Fruit fly (Drosophila melanogaster): ENCODE results near the gene Sos.

Gene Sos

DNA sequence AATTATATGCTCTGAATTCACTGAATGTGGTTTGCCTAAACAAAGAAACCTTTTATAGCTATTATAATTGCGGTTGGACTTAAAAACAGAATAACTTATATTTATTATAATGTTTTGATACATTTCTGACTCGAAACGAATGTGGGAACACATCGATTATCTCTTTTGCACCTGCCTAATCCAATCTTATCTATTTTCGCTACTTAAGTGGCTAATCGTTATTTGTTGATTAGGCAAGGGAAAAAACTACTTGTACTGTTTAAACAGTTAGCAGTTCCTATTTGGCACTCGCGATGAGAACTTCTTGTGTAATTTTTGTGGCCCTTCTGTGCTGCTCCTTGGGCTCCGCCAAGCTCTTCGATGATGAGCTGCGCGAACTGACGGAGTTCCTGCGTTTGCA lies 35.5 kb downstream of the Sos start, which contains the start of gene CG7968:
Gene CG7968 (plus strand): TSS at position 276 of the 400 bp plus-strand sequence.
- TF ChIP-seq Dif (GFP tag; optimal IDR thresholded peaks at IDR 0.05; ENCODE audit: partially characterized antibody): no peak
- no peak for TF ChIP-seq lola (GFP tag; optimal IDR thresholded peaks at IDR 0.05)
- TF ChIP-seq jim (GFP tag; optimal IDR thresholded peaks at IDR 0.05): no peak
- TF ChIP-seq dl (GFP tag; optimal IDR thresholded peaks at IDR 0.05; ENCODE audit: insufficient read depth in 1 of 2, partially characterized antibody in 2 of 2): no peak
- TF ChIP-seq sv (GFP tag; optimal IDR thresholded peaks at IDR 0.05): no peak
- TF ChIP-seq GATAd (GFP tag; optimal IDR thresholded peaks at IDR 0.05): no peak
- TF ChIP-seq Vsx2 (GFP tag; optimal IDR thresholded peaks at IDR 0.05; ENCODE audit: partially characterized antibody): no peak
- TF ChIP-seq Rel (GFP tag; optimal IDR thresholded peaks at IDR 0.05): no peak
- no peak for TF ChIP-seq Rel (tag; optimal IDR thresholded peaks at IDR 0.05)
- TF ChIP-seq Mio (GFP tag; optimal IDR thresholded peaks at IDR 0.05): no peak
- TF ChIP-seq Jra (GFP tag; optimal IDR thresholded peaks at IDR 0.05): no peak
- no peak for TF ChIP-seq sage (GFP tag; optimal IDR thresholded peaks at IDR 0.05)
- no peak for TF ChIP-seq Hnf4 (GFP tag; optimal IDR thresholded peaks at IDR 0.05)
- TF ChIP-seq foxo (GFP tag; optimal IDR thresholded peaks at IDR 0.05): no peak
- no peak for TF ChIP-seq tai (GFP tag; optimal IDR thresholded peaks at IDR 0.05)
- no peak for TF ChIP-seq Myc (optimal IDR thresholded peaks at IDR 0.05)
- no peak for TF ChIP-seq dmrt93B (GFP tag; optimal IDR thresholded peaks at IDR 0.05)
- no peak for TF ChIP-seq CrebA (GFP tag; optimal IDR thresholded peaks at IDR 0.05; ENCODE audit: borderline replicate concordance)
- no peak for TF ChIP-seq CG9705 (GFP tag; optimal IDR thresholded peaks at IDR 0.05)
- TF ChIP-seq woc (GFP tag; optimal IDR thresholded peaks at IDR 0.05): no peak
- TF ChIP-seq h (GFP tag; optimal IDR thresholded peaks at IDR 0.05): no peak

DNA sequence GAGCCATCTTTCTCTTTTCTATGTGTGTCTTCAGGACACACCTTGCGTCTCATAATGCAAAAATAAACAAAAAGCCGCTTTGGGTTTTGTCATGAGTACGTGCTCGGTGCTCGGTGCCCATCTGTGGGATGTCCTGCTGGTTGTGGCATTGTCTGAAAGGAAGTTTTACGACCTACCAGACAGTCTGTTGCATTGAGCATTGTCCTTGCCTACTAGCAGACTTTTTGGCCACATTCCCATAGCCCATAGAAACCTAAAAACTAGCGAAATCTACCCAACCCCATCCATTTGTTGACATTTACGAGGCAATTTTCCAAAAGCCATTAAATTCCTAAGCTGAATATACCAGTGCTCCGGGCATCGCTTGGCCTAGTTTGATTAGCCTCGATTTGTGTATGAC lies 37.5 kb downstream of the Sos start:
- no peak for TF ChIP-seq ey (GFP tag; optimal IDR thresholded peaks at IDR 0.05)
- no peak for TF ChIP-seq brk (GFP tag; optimal IDR thresholded peaks at IDR 0.05)
- no peak for TF ChIP-seq CG9705 (GFP tag; optimal IDR thresholded peaks at IDR 0.05)
- no peak for TF ChIP-seq Rel (GFP tag; optimal IDR thresholded peaks at IDR 0.05)
- no peak for TF ChIP-seq Rel (tag; optimal IDR thresholded peaks at IDR 0.05)
- no peak for TF ChIP-seq Dif (GFP tag; optimal IDR thresholded peaks at IDR 0.05; ENCODE audit: partially characterized antibody)
- TF ChIP-seq h (GFP tag; optimal IDR thresholded peaks at IDR 0.05): no peak
- no peak for TF ChIP-seq tai (GFP tag; optimal IDR thresholded peaks at IDR 0.05)
- TF ChIP-seq Abd-B (GFP tag; optimal IDR thresholded peaks at IDR 0.05): no peak
- TF ChIP-seq N (GFP tag; optimal IDR thresholded peaks at IDR 0.05): no peak
- TF ChIP-seq Hr78 (GFP tag; optimal IDR thresholded peaks at IDR 0.05): no peak

DNA sequence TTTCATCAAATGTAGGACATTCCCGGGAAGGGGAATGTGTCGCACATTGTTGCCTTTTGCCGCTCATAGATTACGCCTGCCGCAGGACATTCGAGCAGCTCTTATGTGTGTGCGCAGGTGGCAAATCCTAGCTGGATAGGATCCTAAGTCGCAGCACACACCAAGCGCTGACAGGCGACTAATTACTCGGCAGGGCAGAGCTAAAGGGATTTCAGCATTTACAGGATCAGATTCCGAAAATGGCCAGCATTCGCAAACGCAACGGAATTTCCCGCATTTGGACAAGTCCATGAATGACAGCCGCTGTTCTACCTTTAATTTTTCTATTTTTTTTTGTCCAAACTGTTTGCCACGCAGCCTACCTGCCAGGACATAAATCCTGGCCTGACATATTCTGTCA lies 54.0 kb downstream of the Sos start:
- TF ChIP-seq fru (GFP tag; optimal IDR thresholded peaks at IDR 0.05) (no peak), ey (GFP tag; optimal IDR thresholded peaks at IDR 0.05) (no peak), pan (optimal IDR thresholded peaks at IDR 0.05) (no peak), GATAd (GFP tag; optimal IDR thresholded peaks at IDR 0.05) (no peak), jim (GFP tag; optimal IDR thresholded peaks at IDR 0.05) (no peak), lola (GFP tag; optimal IDR thresholded peaks at IDR 0.05) (no peak), CG9705 (GFP tag; optimal IDR thresholded peaks at IDR 0.05) (no peak), Abd-B (GFP tag; optimal IDR thresholded peaks at IDR 0.05) (no peak), Rel (GFP tag; optimal IDR thresholded peaks at IDR 0.05) (no peak), Rel (tag; optimal IDR thresholded peaks at IDR 0.05) (no peak), Jra (GFP tag; optimal IDR thresholded peaks at IDR 0.05) (no peak), Hr78 (GFP tag; optimal IDR thresholded peaks at IDR 0.05) (no peak), dmrt93B (GFP tag; optimal IDR thresholded peaks at IDR 0.05) (no peak)

DNA sequence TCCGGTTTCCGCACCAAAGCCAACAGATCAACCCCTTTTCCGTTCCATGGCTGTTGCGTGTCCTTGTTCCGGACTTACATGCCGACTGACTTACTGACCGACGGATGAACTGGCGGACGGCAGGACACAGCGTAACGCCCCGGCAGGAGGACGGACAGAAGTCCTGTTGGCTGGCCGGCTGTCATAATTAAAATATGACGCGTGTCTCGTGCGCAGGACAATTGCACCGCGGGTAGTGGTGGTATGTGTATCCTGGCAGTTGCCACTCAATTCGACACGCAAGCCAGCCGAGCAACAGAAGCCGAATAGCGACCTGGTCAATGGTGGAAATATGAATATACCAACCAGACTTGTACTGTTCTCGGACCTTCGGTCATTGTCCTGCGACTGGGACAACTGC lies 55.8 kb downstream of the Sos start:
- TF ChIP-seq woc (GFP tag; optimal IDR thresholded peaks at IDR 0.05) (no peak), br (GFP tag; optimal IDR thresholded peaks at IDR 0.05) (no peak), brk (GFP tag; optimal IDR thresholded peaks at IDR 0.05) (no peak), fru (GFP tag; optimal IDR thresholded peaks at IDR 0.05) (no peak), dl (GFP tag; optimal IDR thresholded peaks at IDR 0.05; ENCODE audit: insufficient read depth in 1 of 2, partially characterized antibody in 2 of 2) (no peak), Abd-B (GFP tag; optimal IDR thresholded peaks at IDR 0.05) (no peak), h (GFP tag; optimal IDR thresholded peaks at IDR 0.05) (no peak), Hr78 (GFP tag; optimal IDR thresholded peaks at IDR 0.05) (no peak), jim (GFP tag; optimal IDR thresholded peaks at IDR 0.05) (no peak), Rel (GFP tag; optimal IDR thresholded peaks at IDR 0.05) (no peak), Rel (tag; optimal IDR thresholded peaks at IDR 0.05) (no peak), Vsx2 (GFP tag; optimal IDR thresholded peaks at IDR 0.05; ENCODE audit: partially characterized antibody) (no peak)
